Worm (Caenorhabditis elegans) whole organism, L4 larva: Measurements from ENCODE around the gene C16C10.8.

Experiments used
- F44E2.7 ChIP-seq: fragments of 200-800 bp; sonication (Bioruptor generic); IDR thresholded peaks from 2 replicates; pipeline ENCODE4 v2.1.2; 2022; ENCODE audit warnings: missing genetic modification characterization, missing compliant biosample characterization
- T20F7.1 ChIP-seq: fragments of 200-800 bp; sonication (Bioruptor generic); optimal IDR thresholded peaks from 2 replicates; lab custom pipeline; 2018; ENCODE audit warnings: mild to moderate bottlenecking, missing genetic modification characterization, missing compliant biosample characterization
- Y105C5A.15 ChIP-seq: fragments of 200-800 bp; sonication (Bioruptor generic); IDR thresholded peaks from 2 replicates; pipeline ENCODE4 v1.3.6; 2022; ENCODE audit warnings: missing genetic modification characterization, missing compliant biosample characterization
- Y48G9A.11 ChIP-seq: fragments of 200-800 bp; sonication (Bioruptor generic); IDR thresholded peaks from 2 replicates; pipeline ENCODE4 v1.3.6; 2022; ENCODE audit warnings: missing genetic modification reagents, missing genetic modification characterization, missing compliant biosample characterization
- ZK337.2 ChIP-seq: fragments of 200-800 bp; sonication (Bioruptor generic); IDR thresholded peaks from 2 replicates; pipeline ENCODE4 v1.3.6; 2022; ENCODE audit warnings: missing genetic modification reagents, missing genetic modification characterization, missing compliant biosample characterization
- ZK546.5 ChIP-seq, 2 experiments: sonication (generic microtip); optimal IDR thresholded peaks; 2 replicates each; lab custom pipeline; 2017; ENCODE audit warnings: missing biosample characterization in 2 of 2, missing genetic modification characterization in 2 of 2
- aha-1 ChIP-seq: fragments of 150-350 bp; peaks from one replicate; lab custom pipeline; 2014; ENCODE audit warnings: missing biosample characterization, missing genetic modification characterization
- cey-2 ChIP-seq: sonication (generic microtip); optimal IDR thresholded peaks from 3 replicates; lab custom pipeline; 2017; ENCODE audit warnings: missing genetic modification characterization, mild to moderate bottlenecking, missing compliant biosample characterization, antibody characterized with exemption, borderline replicate concordance; ENCODE audit not compliant: insufficient read depth
- daf-16 ChIP-seq, 3 experiments: sonication (generic microtip); optimal IDR thresholded peaks; 2 replicates each; lab custom pipeline; 2016 to 2017; ENCODE audit warnings: missing genetic modification characterization in 3 of 3, missing genetic modification reagents in 3 of 3, mild to moderate bottlenecking in 2 of 3, missing compliant biosample characterization in 2 of 3, missing biosample characterization in 1 of 3, moderate library complexity in 1 of 3
- dpl-1 ChIP-seq: fragments of 150-350 bp; optimal IDR thresholded peaks from 2 replicates; lab custom pipeline; 2014; ENCODE audit warnings: missing biosample characterization, missing genetic modification reagents, missing genetic modification characterization
- dve-1 ChIP-seq: sonication (generic microtip); optimal IDR thresholded peaks from 2 replicates; lab custom pipeline; 2017; ENCODE audit warnings: antibody characterized with exemption, mild to moderate bottlenecking, missing genetic modification characterization, missing compliant biosample characterization; ENCODE audit not compliant: insufficient read depth
- egl-43 ChIP-seq: fragments of 200-800 bp; sonication (Bioruptor generic); IDR thresholded peaks from 2 replicates; pipeline ENCODE4 v1.3.6; 2022; ENCODE audit warnings: missing genetic modification reagents, missing genetic modification characterization, missing compliant biosample characterization
- gei-8 ChIP-seq: fragments of 200-800 bp; sonication (Bioruptor generic); optimal IDR thresholded peaks from 2 replicates; lab custom pipeline; 2018; ENCODE audit warnings: mild to moderate bottlenecking, missing genetic modification characterization, missing compliant biosample characterization
- hif-1 ChIP-seq, 2 experiments: sonication (generic microtip); optimal IDR thresholded peaks; 2 replicates each; lab custom pipeline; 2016 to 2017; ENCODE audit warnings: missing compliant biosample characterization in 2 of 2, missing genetic modification characterization in 2 of 2, missing genetic modification reagents in 2 of 2, missing genotype in 2 of 2, mild to moderate bottlenecking in 1 of 2
- hlh-11 ChIP-seq: fragments of 200-800 bp; sonication (Bioruptor generic); optimal IDR thresholded peaks from 2 replicates; lab custom pipeline; 2018; ENCODE audit warnings: mild to moderate bottlenecking, missing genetic modification characterization, missing compliant biosample characterization
- jun-1 ChIP-seq: fragments of 150-350 bp; optimal IDR thresholded peaks from 2 replicates; lab custom pipeline; 2014; ENCODE audit warnings: missing biosample characterization, missing genetic modification reagents, missing genetic modification characterization
- lim-7 ChIP-seq: fragments of 200-800 bp; sonication (Bioruptor generic); IDR thresholded peaks from 2 replicates; pipeline ENCODE4 v1.3.6; 2022; ENCODE audit warnings: missing genetic modification characterization, missing compliant biosample characterization
- lin-13 ChIP-seq: fragments of 150-350 bp; optimal IDR thresholded peaks from 2 replicates; lab custom pipeline; 2014; ENCODE audit warnings: missing biosample characterization, missing genetic modification reagents, missing genetic modification characterization
- lin-29 ChIP-seq: fragments of 200-800 bp; sonication (Bioruptor generic); IDR thresholded peaks from 2 replicates; pipeline ENCODE4 v1.3.6; 2022; ENCODE audit warnings: missing genetic modification reagents, missing genetic modification characterization, missing compliant biosample characterization
- lsy-2 ChIP-seq, 2 experiments: fragments of 150-350 bp in 1 of 2; sonication (generic microtip) in 1 of 2; optimal IDR thresholded peaks; 2 replicates each; lab custom pipeline; 2014 to 2017; ENCODE audit warnings: missing biosample characterization in 2 of 2, missing genetic modification characterization in 2 of 2
- madf-9 ChIP-seq: fragments of 200-800 bp; sonication (Bioruptor generic); conservative IDR thresholded peaks from 2 replicates; pipeline ENCODE4 v1.3.6; 2022; ENCODE audit warnings: missing genetic modification reagents, missing genetic modification characterization, missing compliant biosample characterization
- mdl-1 ChIP-seq, 2 experiments: fragments of 150-350 bp in 1 of 2; sonication (generic microtip) in 1 of 2; optimal IDR thresholded peaks; 2 replicates each; lab custom pipeline; 2014 to 2017; ENCODE audit warnings: missing biosample characterization in 2 of 2, missing genetic modification characterization in 2 of 2
- mep-1 ChIP-seq: fragments of 150-350 bp; sonication (generic microtip); optimal IDR thresholded peaks from 3 replicates; lab custom pipeline; 2014; ENCODE audit warnings: missing biosample characterization, missing genetic modification characterization
- mes-2 ChIP-seq: sonication (generic microtip); optimal IDR thresholded peaks from 2 replicates; lab custom pipeline; 2016; ENCODE audit warnings: missing genotype, mild to moderate bottlenecking, missing genetic modification characterization, missing compliant biosample characterization; ENCODE audit not compliant: poor library complexity, severe bottlenecking
- mxl-3 ChIP-seq: fragments of 200-800 bp; sonication (Bioruptor generic); optimal IDR thresholded peaks from 2 replicates; lab custom pipeline; 2018; ENCODE audit warnings: mild to moderate bottlenecking, missing genetic modification characterization, missing compliant biosample characterization
- nhr-11 ChIP-seq: fragments of 150-350 bp; optimal IDR thresholded peaks from 2 replicates; lab custom pipeline; 2014; ENCODE audit warnings: missing biosample characterization, missing genetic modification characterization
- nhr-111 ChIP-seq: fragments of 200-800 bp; sonication (Bioruptor generic); optimal IDR thresholded peaks from 2 replicates; lab custom pipeline; 2018; ENCODE audit warnings: mild to moderate bottlenecking, missing genetic modification characterization, missing compliant biosample characterization
- nhr-237 ChIP-seq: sonication (generic microtip); optimal IDR thresholded peaks from 2 replicates; lab custom pipeline; 2017; ENCODE audit warnings: missing biosample characterization, missing genetic modification characterization
- nhr-28 ChIP-seq: fragments of 150-350 bp; optimal IDR thresholded peaks from 2 replicates; lab custom pipeline; 2014; ENCODE audit warnings: missing biosample characterization, missing genetic modification characterization
- nhr-48 ChIP-seq: sonication (generic microtip); optimal IDR thresholded peaks from 2 replicates; lab custom pipeline; 2016; ENCODE audit warnings: mild to moderate bottlenecking, missing genetic modification characterization, missing compliant biosample characterization
- nhr-6 ChIP-seq: fragments of 150-350 bp; optimal IDR thresholded peaks from 2 replicates; lab custom pipeline; 2014; ENCODE audit warnings: missing biosample characterization, missing genetic modification characterization
- pha-4 ChIP-seq, 2 experiments: fragments of 150-350 bp in 1 of 2; fragments of 200-800 bp in 1 of 2; sonication (Bioruptor generic) in 1 of 2; IDR thresholded peaks in 1 of 2; optimal IDR thresholded peaks in 1 of 2; 2 replicates each; pipeline versions ENCODE4 v1.3.6 to Lab custom; 2014 to 2022; ENCODE audit warnings: missing genetic modification characterization in 2 of 2, missing genetic modification reagents in 2 of 2, missing biosample characterization in 1 of 2, missing compliant biosample characterization in 1 of 2
- pqm-1 ChIP-seq: sonication (generic microtip); optimal IDR thresholded peaks from 2 replicates; lab custom pipeline; 2017; ENCODE audit warnings: missing biosample characterization, missing genetic modification characterization
- rbr-2 ChIP-seq: sonication (generic microtip); optimal IDR thresholded peaks from 2 replicates; lab custom pipeline; 2016; ENCODE audit warnings: missing genotype, missing genetic modification characterization, missing compliant biosample characterization
- saeg-2 ChIP-seq: fragments of 200-800 bp; sonication (Bioruptor generic); IDR thresholded peaks from 2 replicates; pipeline ENCODE4 v1.3.6; 2022; ENCODE audit warnings: missing genetic modification reagents, missing genetic modification characterization, missing compliant biosample characterization
- skn-1 ChIP-seq: fragments of 150-350 bp; optimal IDR thresholded peaks from 2 replicates; lab custom pipeline; 2014; ENCODE audit warnings: missing biosample characterization, missing genetic modification characterization
- snpc-1.2 ChIP-seq: fragments of 200-800 bp; sonication (Bioruptor generic); IDR thresholded peaks from 2 replicates; pipeline ENCODE4 v1.3.6; 2022; ENCODE audit warnings: missing genetic modification reagents, missing genetic modification characterization, missing compliant biosample characterization
- snpc-4 ChIP-seq: fragments of 150-350 bp; optimal IDR thresholded peaks from 2 replicates; lab custom pipeline; 2014; ENCODE audit warnings: missing biosample characterization, missing genetic modification characterization
- zip-11 ChIP-seq: fragments of 200-800 bp; sonication (Bioruptor generic); IDR thresholded peaks from 2 replicates; pipeline ENCODE4 v1.3.6; 2022; ENCODE audit warnings: missing genetic modification characterization, missing compliant biosample characterization
- ztf-7 ChIP-seq: fragments of 150-350 bp; optimal IDR thresholded peaks from 2 replicates; lab custom pipeline; 2014; ENCODE audit warnings: missing biosample characterization, missing genetic modification characterization

The C16C10.8 gene

ce11 chrIII:4193659-4194103, 29.7 kb upstream of the C16C10.8 start, which contains the start of gene xbp-1 (continued):
- TF ChIP-seq hlh-11 (tag; lab: Kevin White, UChicago), result peak; percentile 98
- no peak for TF ChIP-seq lim-7
- TF ChIP-seq aha-1 (tag; lab: Kevin White, UChicago), result peak; percentile 99
- no peak for TF ChIP-seq skn-1 (tag; lab: Kevin White, UChicago)
- 0 out of 2 replicates have a peak, but pooled peaks have one; percentile 23 for TF ChIP-seq ZK337.2
- TF ChIP-seq nhr-48, result peak; percentile 82
- TF ChIP-seq mxl-3, result peak; percentile 97
- TF ChIP-seq Y48G9A.11 (GFP tag; lab: Robert Waterston, UW), result no peak
- TF ChIP-seq ztf-7 (tag; lab: Kevin White, UChicago), result peak; percentile 74
- no peak for TF ChIP-seq zip-11 (GFP tag; lab: Robert Waterston, UW)
- TF ChIP-seq nhr-11 (tag; lab: Kevin White, UChicago), result peak; percentile 96
- peak; percentile 92 for TF ChIP-seq rbr-2 (tag; lab: Kevin White, UChicago)
- TF ChIP-seq nhr-111 (GFP tag; lab: Kevin White, UChicago), result no peak
- TF ChIP-seq cey-2 (tag; lab: Kevin White, UChicago), result no peak
- TF ChIP-seq snpc-4 (tag; lab: Kevin White, UChicago), result no peak
- peak; percentile 92 for TF ChIP-seq mep-1
- TF ChIP-seq nhr-237 (tag; lab: Kevin White, UChicago), result no peak
- TF ChIP-seq snpc-1.2 (GFP tag; lab: Robert Waterston, UW), result 0 out of 2 replicates have a peak, but pooled peaks have one; percentile 23
- no peak for TF ChIP-seq F44E2.7 (GFP tag; lab: Robert Waterston, UW)
- no peak for TF ChIP-seq ZK546.5 (tag; optimal IDR thresholded peaks at IDR 0.05; lab: Kevin White, UChicago)
- TF ChIP-seq hif-1 (tag; optimal IDR thresholded peaks at IDR 0.05; lab: Kevin White, UChicago), result peak; percentile 51 to 87
- no peak for TF ChIP-seq lin-29 (GFP tag; lab: Robert Waterston, UW)

ce11 chrIII:4191091-4191638, 27.2 kb upstream of the C16C10.8 start, which contains the start of gene dnj-16:
Gene dnj-16 (plus strand): TSS chrIII:4191141.
- TF ChIP-seq jun-1 (no peak), lsy-2 (tag; optimal IDR thresholded peaks at IDR 0.05; lab: Kevin White, UChicago) (peak in 1 of 2 experiments; percentile 71), daf-16 (GFP tag; optimal IDR thresholded peaks at IDR 0.05; lab: Kevin White, UChicago) (no peak), daf-16 (tag; optimal IDR thresholded peaks at IDR 0.05; lab: Kevin White, UChicago) (peak; percentile 17), mes-2 (tag; lab: Kevin White, UChicago) (peak; percentile 68), madf-9 (GFP tag; lab: Robert Waterston, UW) (0 out of 2 replicates have a peak, but pooled peaks have one; percentile 24), Y105C5A.15 (GFP tag; lab: Robert Waterston, UW) (no peak), gei-8 (no peak), pha-4 (GFP tag; IDR thresholded peaks at IDR 0.05; lab: Robert Waterston, UW) (no peak), pha-4 (tag; optimal IDR thresholded peaks at IDR 0.05; lab: Kevin White, UChicago) (peak; percentile 49), egl-43 (no peak), mdl-1 (tag; optimal IDR thresholded peaks at IDR 0.05; lab: Kevin White, UChicago) (peak in 1 of 2 experiments; percentile 2), T20F7.1 (GFP tag; lab: Kevin White, UChicago) (peak; percentile 3), saeg-2 (GFP tag; lab: Robert Waterston, UW) (no peak), dve-1 (peak; percentile 60), nhr-28 (peak; percentile 34), mep-1 (peak; percentile 49), nhr-6 (peak; percentile 79), pqm-1 (peak; percentile 36), lin-13 (peak; percentile 10), hlh-11 (tag; lab: Kevin White, UChicago) (peak; percentile 34), dpl-1 (GFP tag; lab: Kevin White, UChicago) (peak; percentile 1), nhr-48 (no peak)
